Worm (Caenorhabditis elegans) whole organism, L4 larva: ENCODE data around the gene smrd-1.

Experiments used
- F44E2.7 ChIP-seq: fragments of 200-800 bp; sonication (Bioruptor generic); IDR thresholded peaks from 2 replicates; pipeline ENCODE4 v2.1.2; 2022; ENCODE audit warnings: missing genetic modification characterization, missing compliant biosample characterization
- F49E8.2 ChIP-seq: sonication (generic microtip); optimal IDR thresholded peaks from 2 replicates; lab custom pipeline; 2016; ENCODE audit warnings: missing compliant biosample characterization, mild to moderate bottlenecking, missing genetic modification characterization, borderline replicate concordance
- T20F7.1 ChIP-seq: fragments of 200-800 bp; sonication (Bioruptor generic); optimal IDR thresholded peaks from 2 replicates; lab custom pipeline; 2018; ENCODE audit warnings: mild to moderate bottlenecking, missing genetic modification characterization, missing compliant biosample characterization
- Y48G9A.11 ChIP-seq: fragments of 200-800 bp; sonication (Bioruptor generic); IDR thresholded peaks from 2 replicates; pipeline ENCODE4 v1.3.6; 2022; ENCODE audit warnings: missing genetic modification reagents, missing genetic modification characterization, missing compliant biosample characterization
- aha-1 ChIP-seq: fragments of 150-350 bp; peaks from one replicate; lab custom pipeline; 2014; ENCODE audit warnings: missing biosample characterization, missing genetic modification characterization
- ama-1 ChIP-seq: fragments of 150-350 bp; optimal IDR thresholded peaks from 2 replicates; lab custom pipeline; 2014; ENCODE audit warnings: inconsistent platforms, mixed read lengths
- arid-1 ChIP-seq: fragments of 200-800 bp; sonication (Bioruptor generic); conservative IDR thresholded peaks from 2 replicates; pipeline ENCODE4 v1.3.6; 2022; ENCODE audit warnings: missing genetic modification reagents, missing genetic modification characterization, missing compliant biosample characterization
- attf-4 ChIP-seq: sonication (generic microtip); optimal IDR thresholded peaks from 3 replicates; lab custom pipeline; 2017; ENCODE audit warnings: missing biosample characterization, missing genetic modification characterization
- ceh-28 ChIP-seq: fragments of 150-350 bp; optimal IDR thresholded peaks from 2 replicates; lab custom pipeline; 2014; ENCODE audit warnings: missing biosample characterization, missing genetic modification reagents, missing genetic modification characterization
- ces-1 ChIP-seq: fragments of 150-350 bp; sonication (generic microtip); optimal IDR thresholded peaks from 4 replicates; lab custom pipeline; 2014; ENCODE audit warnings: missing biosample characterization, missing genetic modification reagents, missing genetic modification characterization
- cey-2 ChIP-seq: sonication (generic microtip); optimal IDR thresholded peaks from 3 replicates; lab custom pipeline; 2017; ENCODE audit warnings: missing genetic modification characterization, mild to moderate bottlenecking, missing compliant biosample characterization, antibody characterized with exemption, borderline replicate concordance; ENCODE audit not compliant: insufficient read depth
- ctbp-1 ChIP-seq: fragments of 200-800 bp; sonication (Bioruptor generic); IDR thresholded peaks from 2 replicates; pipeline ENCODE4 v1.3.6; 2022; ENCODE audit warnings: missing genetic modification reagents, missing genetic modification characterization, missing compliant biosample characterization
- daf-12 ChIP-seq: fragments of 150-350 bp; optimal IDR thresholded peaks from 2 replicates; lab custom pipeline; 2014; ENCODE audit warnings: missing biosample characterization, missing genetic modification reagents, missing genetic modification characterization
- daf-16 ChIP-seq, 3 experiments: sonication (generic microtip); optimal IDR thresholded peaks; 2 replicates each; lab custom pipeline; 2016 to 2017; ENCODE audit warnings: missing genetic modification characterization in 3 of 3, missing genetic modification reagents in 3 of 3, mild to moderate bottlenecking in 2 of 3, missing compliant biosample characterization in 2 of 3, missing biosample characterization in 1 of 3, moderate library complexity in 1 of 3
- daf-19 ChIP-seq: fragments of 200-800 bp; sonication (Bioruptor generic); conservative IDR thresholded peaks from 2 replicates; pipeline ENCODE4 v1.3.6; 2022; ENCODE audit warnings: missing genetic modification characterization, missing compliant biosample characterization
- dmd-6 ChIP-seq: fragments of 200-800 bp; sonication (Bioruptor generic); IDR thresholded peaks from 2 replicates; pipeline ENCODE4 v1.3.6; 2022; ENCODE audit warnings: missing genetic modification reagents, missing genetic modification characterization, missing compliant biosample characterization
- dmd-8 ChIP-seq: fragments of 200-800 bp; sonication (Bioruptor generic); IDR thresholded peaks from 2 replicates; pipeline ENCODE4 v1.3.6; 2022; ENCODE audit warnings: missing genetic modification characterization, missing compliant biosample characterization
- dve-1 ChIP-seq: sonication (generic microtip); optimal IDR thresholded peaks from 2 replicates; lab custom pipeline; 2017; ENCODE audit warnings: antibody characterized with exemption, mild to moderate bottlenecking, missing genetic modification characterization, missing compliant biosample characterization; ENCODE audit not compliant: insufficient read depth
- egl-27 ChIP-seq: sonication (generic microtip); optimal IDR thresholded peaks from 3 replicates; lab custom pipeline; 2017; ENCODE audit warnings: missing biosample characterization, missing genetic modification reagents, missing genetic modification characterization
- gei-8 ChIP-seq: fragments of 200-800 bp; sonication (Bioruptor generic); optimal IDR thresholded peaks from 2 replicates; lab custom pipeline; 2018; ENCODE audit warnings: mild to moderate bottlenecking, missing genetic modification characterization, missing compliant biosample characterization
- hlh-11 ChIP-seq: fragments of 200-800 bp; sonication (Bioruptor generic); optimal IDR thresholded peaks from 2 replicates; lab custom pipeline; 2018; ENCODE audit warnings: mild to moderate bottlenecking, missing genetic modification characterization, missing compliant biosample characterization
- hlh-30 ChIP-seq: sonication (generic microtip); optimal IDR thresholded peaks from 2 replicates; lab custom pipeline; 2017; ENCODE audit warnings: antibody characterized with exemption, mild to moderate bottlenecking, missing genetic modification characterization, missing compliant biosample characterization; ENCODE audit not compliant: insufficient read depth
- lin-1 ChIP-seq: fragments of 200-800 bp; sonication (Bioruptor generic); IDR thresholded peaks from 2 replicates; pipeline ENCODE4 v1.3.6; 2022; ENCODE audit warnings: missing genetic modification reagents, missing genetic modification characterization, missing compliant biosample characterization
- lin-13 ChIP-seq: fragments of 150-350 bp; optimal IDR thresholded peaks from 2 replicates; lab custom pipeline; 2014; ENCODE audit warnings: missing biosample characterization, missing genetic modification reagents, missing genetic modification characterization
- lin-15B ChIP-seq: fragments of 150-350 bp; sonication (generic microtip); optimal IDR thresholded peaks from 3 replicates; lab custom pipeline; 2014; ENCODE audit warnings: missing biosample characterization, missing genetic modification characterization
- lin-38 ChIP-seq: fragments of 200-800 bp; sonication (Bioruptor generic); IDR thresholded peaks from 2 replicates; pipeline ENCODE4 v1.3.6; 2022; ENCODE audit warnings: missing genetic modification reagents, missing genetic modification characterization, missing compliant biosample characterization
- lsy-2 ChIP-seq, 2 experiments: fragments of 150-350 bp in 1 of 2; sonication (generic microtip) in 1 of 2; optimal IDR thresholded peaks; 2 replicates each; lab custom pipeline; 2014 to 2017; ENCODE audit warnings: missing biosample characterization in 2 of 2, missing genetic modification characterization in 2 of 2
- madf-9 ChIP-seq: fragments of 200-800 bp; sonication (Bioruptor generic); conservative IDR thresholded peaks from 2 replicates; pipeline ENCODE4 v1.3.6; 2022; ENCODE audit warnings: missing genetic modification reagents, missing genetic modification characterization, missing compliant biosample characterization
- mes-2 ChIP-seq: sonication (generic microtip); optimal IDR thresholded peaks from 2 replicates; lab custom pipeline; 2016; ENCODE audit warnings: missing genotype, mild to moderate bottlenecking, missing genetic modification characterization, missing compliant biosample characterization; ENCODE audit not compliant: poor library complexity, severe bottlenecking
- mxl-2 ChIP-seq: fragments of 200-800 bp; sonication (Bioruptor generic); conservative IDR thresholded peaks from 2 replicates; pipeline ENCODE4 v1.3.6; 2022; ENCODE audit warnings: missing genetic modification reagents, missing genetic modification characterization, missing compliant biosample characterization
- nhr-25 ChIP-seq: sonication (generic microtip); optimal IDR thresholded peaks from 2 replicates; lab custom pipeline; 2017; ENCODE audit warnings: missing genetic modification characterization, mild to moderate bottlenecking, missing compliant biosample characterization, antibody characterized with exemption, moderate library complexity, borderline replicate concordance; ENCODE audit not compliant: insufficient read depth
- nhr-41 ChIP-seq: fragments of 200-800 bp; sonication (Bioruptor generic); IDR thresholded peaks from 2 replicates; pipeline ENCODE4 v1.3.6; 2022; ENCODE audit warnings: missing genetic modification reagents, missing genetic modification characterization, missing compliant biosample characterization
- nhr-42 ChIP-seq: fragments of 200-800 bp; sonication (Bioruptor generic); IDR thresholded peaks from 2 replicates; pipeline ENCODE4 v1.3.6; 2022; ENCODE audit warnings: missing genetic modification characterization, missing compliant biosample characterization
- nhr-77 ChIP-seq: fragments of 150-350 bp; optimal IDR thresholded peaks from 2 replicates; lab custom pipeline; 2014; ENCODE audit warnings: missing biosample characterization, missing genetic modification characterization
- pha-4 ChIP-seq, 2 experiments: fragments of 150-350 bp in 1 of 2; fragments of 200-800 bp in 1 of 2; sonication (Bioruptor generic) in 1 of 2; IDR thresholded peaks in 1 of 2; optimal IDR thresholded peaks in 1 of 2; 2 replicates each; pipeline versions ENCODE4 v1.3.6 to Lab custom; 2014 to 2022; ENCODE audit warnings: missing genetic modification characterization in 2 of 2, missing genetic modification reagents in 2 of 2, missing biosample characterization in 1 of 2, missing compliant biosample characterization in 1 of 2
- php-3 ChIP-seq: fragments of 200-800 bp; sonication (Bioruptor generic); IDR thresholded peaks from 2 replicates; pipeline ENCODE4 v1.3.6; 2022; ENCODE audit warnings: missing genetic modification reagents, missing genetic modification characterization, missing compliant biosample characterization
- pqm-1 ChIP-seq: sonication (generic microtip); optimal IDR thresholded peaks from 2 replicates; lab custom pipeline; 2017; ENCODE audit warnings: missing biosample characterization, missing genetic modification characterization
- sdz-12 ChIP-seq: fragments of 200-800 bp; sonication (Bioruptor generic); optimal IDR thresholded peaks from 2 replicates; lab custom pipeline; 2018; ENCODE audit warnings: mild to moderate bottlenecking, missing genetic modification characterization, missing compliant biosample characterization
- set-16 ChIP-seq: fragments of 200-800 bp; sonication (Bioruptor generic); IDR thresholded peaks from 2 replicates; pipeline ENCODE4 v1.3.6; 2022; ENCODE audit warnings: missing genetic modification reagents, missing genetic modification characterization, missing compliant biosample characterization
- snpc-4 ChIP-seq: fragments of 150-350 bp; optimal IDR thresholded peaks from 2 replicates; lab custom pipeline; 2014; ENCODE audit warnings: missing biosample characterization, missing genetic modification characterization
- tag-97 ChIP-seq: fragments of 200-800 bp; sonication (Bioruptor generic); IDR thresholded peaks from 2 replicates; pipeline ENCODE4 v1.3.6; 2022; ENCODE audit warnings: missing genetic modification characterization, missing compliant biosample characterization
- tra-1 ChIP-seq: fragments of 200-800 bp; sonication (Bioruptor generic); IDR thresholded peaks from 2 replicates; pipeline ENCODE4 v1.3.6; 2022; ENCODE audit warnings: missing genetic modification reagents, missing genetic modification characterization, missing compliant biosample characterization
- unc-62 ChIP-seq, 3 experiments: fragments of 150-350 bp in 1 of 3; sonication (generic microtip); optimal IDR thresholded peaks in 2 of 3; peaks in 1 of 3; 1 replicate in 1 of 3; 2 replicates in 2 of 3; lab custom pipeline; 2014 to 2017; ENCODE audit warnings: missing biosample characterization in 3 of 3, missing genetic modification characterization in 3 of 3, missing genetic modification reagents in 3 of 3, missing genotype in 1 of 3
- ztf-11 ChIP-seq: fragments of 150-350 bp; optimal IDR thresholded peaks from 2 replicates; lab custom pipeline; 2014; ENCODE audit warnings: missing biosample characterization, missing genetic modification characterization

smrd-1 gene

ce11 chrIII:10423906-10424305 lies 11.9 kb downstream of the smrd-1 start, which contains the start of gene M03C11.6:
Gene M03C11.6 (minus strand): TSS chrIII:10424006.
- no peak for TF ChIP-seq daf-19 (GFP tag; lab: Robert Waterston, UW)
- no peak for TF ChIP-seq gei-8 (GFP tag; lab: Kevin White, UChicago)
- no peak for TF ChIP-seq ctbp-1
- TF ChIP-seq, all 104 proteins: peak for 0

ce11 chrIII:10421680-10422079 lies 14.1 kb downstream of the smrd-1 start:
- TF ChIP-seq nhr-25 (tag; lab: Kevin White, UChicago), result no peak

ce11 chrIII:10415822-10416221 lies 20.0 kb downstream of the smrd-1 start, which contains the start of gene ymel-1:
Gene ymel-1 (plus strand): TSS chrIII:10416139.
- TF ChIP-seq php-3 (GFP tag; lab: Robert Waterston, UW), result no peak
- no peak for TF ChIP-seq Y48G9A.11 (GFP tag; lab: Robert Waterston, UW)
- no peak for TF ChIP-seq snpc-4
- TF ChIP-seq arid-1 (GFP tag; lab: Robert Waterston, UW), result peak; percentile 46; the same call in 1 of the 2 replicates
- no peak for TF ChIP-seq tra-1 (GFP tag; lab: Robert Waterston, UW)
- TF ChIP-seq ztf-11 (tag; lab: Kevin White, UChicago), result no peak
- TF ChIP-seq lin-38, result peak; percentile 90
- TF ChIP-seq ces-1, result no peak
- peak; percentile 19; the same call in 1 of the 2 replicates for TF ChIP-seq dmd-6 (GFP tag; lab: Robert Waterston, UW)
- TF ChIP-seq lin-1 (GFP tag; lab: Robert Waterston, UW), result peak; percentile 48; the same call in 1 of the 2 replicates
- TF ChIP-seq F49E8.2 (tag; lab: Kevin White, UChicago), result no peak
- no peak for TF ChIP-seq madf-9 (GFP tag; lab: Robert Waterston, UW)
- no peak for TF ChIP-seq mxl-2 (GFP tag; lab: Robert Waterston, UW)
- no peak for TF ChIP-seq unc-62 (GFP tag; optimal IDR thresholded peaks at IDR 0.05 in 1 of 2; lab: Kevin White, UChicago)
- no peak for TF ChIP-seq unc-62 (tag; optimal IDR thresholded peaks at IDR 0.05; lab: Kevin White, UChicago)
- TF ChIP-seq attf-4 (tag; lab: Kevin White, UChicago), result no peak
- no peak for TF ChIP-seq pqm-1 (tag; lab: Kevin White, UChicago)
- TF ChIP-seq pha-4 (GFP tag; IDR thresholded peaks at IDR 0.05; lab: Robert Waterston, UW), result 0 out of 2 replicates have a peak, but pooled peaks have one; percentile 11
- no peak for TF ChIP-seq pha-4 (tag; optimal IDR thresholded peaks at IDR 0.05; lab: Kevin White, UChicago)
- TF ChIP-seq lin-13, result no peak
- TF ChIP-seq daf-16 (GFP tag; optimal IDR thresholded peaks at IDR 0.05; lab: Kevin White, UChicago), result no peak
- peak; percentile 7 for TF ChIP-seq daf-16 (tag; optimal IDR thresholded peaks at IDR 0.05; lab: Kevin White, UChicago)
- TF ChIP-seq sdz-12 (GFP tag; lab: Kevin White, UChicago), result no peak
- TF ChIP-seq aha-1, result peak; percentile 88
- no peak for TF ChIP-seq nhr-42
- TF ChIP-seq ama-1 (lab: Kevin White, UChicago), result peak; percentile 61
- no peak for TF ChIP-seq egl-27 (tag; lab: Kevin White, UChicago)
- no peak for TF ChIP-seq nhr-41 (GFP tag; lab: Robert Waterston, UW)
- no peak for TF ChIP-seq daf-12 (tag; lab: Kevin White, UChicago)
- no peak for TF ChIP-seq F44E2.7
- TF ChIP-seq cey-2 (tag; lab: Kevin White, UChicago), result no peak
- TF ChIP-seq lsy-2 (tag; optimal IDR thresholded peaks at IDR 0.05; lab: Kevin White, UChicago), result peak in 1 of 2 experiments; percentile 50
- TF ChIP-seq ceh-28 (tag; lab: Kevin White, UChicago), result no peak
- TF ChIP-seq mes-2 (tag; lab: Kevin White, UChicago), result peak; percentile 67
- peak; percentile 47 for TF ChIP-seq hlh-11 (tag; lab: Kevin White, UChicago)
- peak; percentile 40 for TF ChIP-seq dve-1 (tag; lab: Kevin White, UChicago)
- TF ChIP-seq dmd-8 (GFP tag; lab: Robert Waterston, UW), result no peak
- no peak for TF ChIP-seq lin-15B (tag; lab: Kevin White, UChicago)
- no peak for TF ChIP-seq tag-97 (GFP tag; lab: Robert Waterston, UW)
- TF ChIP-seq set-16 (GFP tag; lab: Robert Waterston, UW), result no peak
- TF ChIP-seq T20F7.1 (GFP tag; lab: Kevin White, UChicago), result no peak
- TF ChIP-seq nhr-77, result peak; percentile 34
- peak; percentile 87 for TF ChIP-seq hlh-30
